Fruit fly (Drosophila melanogaster): ENCODE results near the gene sov.

dm6 chrX:6708580-6709199 is 47.4 kb upstream of the sov start:
- TF ChIP-seq Met (GFP tag; optimal IDR thresholded peaks at IDR 0.05), result no peak
- TF ChIP-seq Hr4 (GFP tag; optimal IDR thresholded peaks at IDR 0.05), result no peak
- no peak for TF ChIP-seq ss (GFP tag; optimal IDR thresholded peaks at IDR 0.05)
- TF ChIP-seq pdm3 (GFP tag; optimal IDR thresholded peaks at IDR 0.05), result no peak

Measured in whole organism, prepupa.